Worm (Caenorhabditis elegans): ENCODE data around the gene T25B6.5.

DNA sequence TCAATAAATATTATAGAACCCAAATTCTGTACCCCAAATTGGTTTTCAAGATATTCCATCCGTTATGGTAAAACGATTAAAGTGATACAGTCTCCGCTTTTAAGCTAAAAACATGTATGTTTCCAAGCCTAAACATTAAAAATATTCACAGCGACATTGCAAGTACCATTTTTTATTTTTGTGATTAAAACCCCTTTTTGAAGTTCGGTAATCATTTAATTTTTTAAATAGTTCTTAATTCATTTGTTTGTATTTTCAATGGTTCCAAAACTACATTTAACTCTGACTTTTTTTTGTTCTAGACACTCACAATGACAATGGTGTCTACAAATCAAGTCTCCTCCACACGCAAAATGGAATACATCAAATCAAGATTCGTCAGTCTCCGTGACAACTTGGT is 6.1 kb downstream of the T25B6.5 start, which contains the start of gene T25B6.4:
- TF ChIP-seq C17E4.6 (GFP tag; IDR thresholded peaks at IDR 0.05) (no peak), snpc-1.3 (tag; optimal IDR thresholded peaks at IDR 0.05; ENCODE audit: insufficient read depth) (no peak), T26A5.8 (tag; optimal IDR thresholded peaks at IDR 0.05) (no peak), pha-4 (tag; optimal IDR thresholded peaks at IDR 0.05) (no peak), attf-6 (GFP tag; IDR thresholded peaks at IDR 0.05) (no peak)
